Worm (Caenorhabditis elegans) whole organism, young adult: ENCODE data around the gene dhhc-8.

Experiments used
- B0261.1 ChIP-seq: sonication (generic microtip); optimal IDR thresholded peaks from 2 replicates; lab custom pipeline; 2016; ENCODE audit warnings: mild to moderate bottlenecking, missing genetic modification characterization, moderate library complexity, missing compliant biosample characterization
- C06A6.2 ChIP-seq: fragments of 200-800 bp; sonication (Bioruptor generic); conservative IDR thresholded peaks from 2 replicates; pipeline ENCODE4 v1.3.6; 2022; ENCODE audit warnings: missing genetic modification characterization, missing compliant biosample characterization
- F10E7.11 ChIP-seq: sonication (generic microtip); optimal IDR thresholded peaks from 2 replicates; lab custom pipeline; 2017; ENCODE audit warnings: mild to moderate bottlenecking, missing genetic modification characterization, moderate library complexity, missing compliant biosample characterization
- F22D6.2 ChIP-seq: sonication (generic microtip); optimal IDR thresholded peaks from 2 replicates; lab custom pipeline; 2016; ENCODE audit warnings: mild to moderate bottlenecking, missing genetic modification characterization, missing compliant biosample characterization
- F33H1.4 ChIP-seq: fragments of 200-800 bp; sonication (Bioruptor generic); IDR thresholded peaks from 2 replicates; pipeline ENCODE4 v1.3.6; 2022; ENCODE audit warnings: missing genetic modification reagents, missing genetic modification characterization, missing compliant biosample characterization
- F39B2.1 ChIP-seq: fragments of 200-800 bp; sonication (Bioruptor generic); IDR thresholded peaks from 2 replicates; pipeline ENCODE4 v1.3.6; 2022; ENCODE audit warnings: missing genetic modification reagents, missing genetic modification characterization, missing compliant biosample characterization
- F52B5.7 ChIP-seq: sonication (generic microtip); optimal IDR thresholded peaks from 2 replicates; lab custom pipeline; 2016; ENCODE audit warnings: mild to moderate bottlenecking, missing genetic modification characterization, missing compliant biosample characterization
- K11D2.4 ChIP-seq: fragments of 200-800 bp; sonication (Bioruptor generic); IDR thresholded peaks from 2 replicates; pipeline ENCODE4 v1.3.6; 2022; ENCODE audit warnings: missing genetic modification reagents, missing genetic modification characterization, missing compliant biosample characterization
- Y95B8A.8 ChIP-seq: fragments of 200-800 bp; sonication (Bioruptor generic); IDR thresholded peaks from 2 replicates; pipeline ENCODE4 v1.3.6; 2022; ENCODE audit warnings: missing genetic modification reagents, missing genetic modification characterization, missing compliant biosample characterization
- ZK185.1 ChIP-seq: sonication (generic microtip); optimal IDR thresholded peaks from 2 replicates; lab custom pipeline; 2016; ENCODE audit warnings: mild to moderate bottlenecking, missing genetic modification characterization, missing compliant biosample characterization; ENCODE audit not compliant: poor library complexity, severe bottlenecking
- akir-1 ChIP-seq: fragments of 200-800 bp; sonication (Bioruptor generic); optimal IDR thresholded peaks from 2 replicates; lab custom pipeline; 2018; ENCODE audit warnings: mild to moderate bottlenecking, missing genetic modification characterization, moderate library complexity, missing compliant biosample characterization
- ama-1 ChIP-seq, 3 experiments: fragments of 150-350 bp in 1 of 3; sonication (generic microtip) in 2 of 3; optimal IDR thresholded peaks; 2 replicates each; lab custom pipeline; 2014 to 2018; ENCODE audit warnings: missing biosample characterization in 2 of 3, missing genetic modification characterization in 2 of 3, missing genetic modification reagents in 2 of 3
- atf-7 ChIP-seq: sonication (generic microtip); optimal IDR thresholded peaks from 2 replicates; lab custom pipeline; 2017; ENCODE audit warnings: mild to moderate bottlenecking, missing genetic modification characterization, missing compliant biosample characterization
- ccch-3 ChIP-seq: fragments of 200-800 bp; sonication (Bioruptor generic); optimal IDR thresholded peaks from 2 replicates; lab custom pipeline; 2018; ENCODE audit warnings: mild to moderate bottlenecking, missing genetic modification characterization, missing compliant biosample characterization
- cebp-1 ChIP-seq, 2 experiments: fragments of 200-800 bp in 1 of 2; sonication (Bioruptor generic) in 1 of 2; sonication (generic microtip) in 1 of 2; IDR thresholded peaks in 1 of 2; optimal IDR thresholded peaks in 1 of 2; 2 replicates each; pipeline versions ENCODE4 v1.3.6 to Lab custom; 2017 to 2022; ENCODE audit warnings: missing compliant biosample characterization in 2 of 2, missing genetic modification characterization in 2 of 2, mild to moderate bottlenecking in 1 of 2, missing genetic modification reagents in 1 of 2, moderate library complexity in 1 of 2
- ceh-27 ChIP-seq: fragments of 200-800 bp; sonication (Bioruptor generic); optimal IDR thresholded peaks from 2 replicates; lab custom pipeline; 2018; ENCODE audit warnings: mild to moderate bottlenecking, missing genetic modification characterization, moderate library complexity, missing compliant biosample characterization
- ceh-58 ChIP-seq: fragments of 200-800 bp; sonication (Bioruptor generic); IDR thresholded peaks from 2 replicates; pipeline ENCODE4 v1.3.6; 2022; ENCODE audit warnings: missing genetic modification characterization, missing compliant biosample characterization
- dpl-1 ChIP-seq: fragments of 150-350 bp; optimal IDR thresholded peaks from 2 replicates; lab custom pipeline; 2014; ENCODE audit warnings: missing biosample characterization, missing genetic modification reagents, missing genetic modification characterization
- egl-44 ChIP-seq: fragments of 200-800 bp; sonication (Bioruptor generic); IDR thresholded peaks from 2 replicates; pipeline ENCODE4 v1.3.6; 2022; ENCODE audit warnings: missing genetic modification reagents, missing genetic modification characterization, missing compliant biosample characterization
- egrh-3 ChIP-seq: fragments of 200-800 bp; sonication (Bioruptor generic); IDR thresholded peaks from 2 replicates; pipeline ENCODE4 v1.3.6; 2022; ENCODE audit warnings: missing genetic modification reagents, missing genetic modification characterization, missing compliant biosample characterization
- fkh-3 ChIP-seq: sonication (generic microtip); optimal IDR thresholded peaks from 2 replicates; lab custom pipeline; 2016; ENCODE audit warnings: mild to moderate bottlenecking, missing genetic modification characterization, missing compliant biosample characterization
- hmg-1.2 ChIP-seq: fragments of 200-800 bp; sonication (Bioruptor generic); IDR thresholded peaks from 2 replicates; pipeline ENCODE4 v1.3.6; 2022; ENCODE audit warnings: missing genetic modification reagents, missing genetic modification characterization, missing compliant biosample characterization
- lin-40 ChIP-seq: sonication (generic microtip); optimal IDR thresholded peaks from 2 replicates; lab custom pipeline; 2016; ENCODE audit warnings: missing genetic modification characterization, mild to moderate bottlenecking, missing compliant biosample characterization, missing genotype, missing genetic modification reagents
- lin-54 ChIP-seq: fragments of 200-800 bp; sonication (Bioruptor generic); optimal IDR thresholded peaks from 2 replicates; lab custom pipeline; 2018; ENCODE audit warnings: mild to moderate bottlenecking, missing genetic modification characterization, missing compliant biosample characterization
- lsl-1 ChIP-seq: fragments of 200-800 bp; sonication (Bioruptor generic); optimal IDR thresholded peaks from 2 replicates; lab custom pipeline; 2018; ENCODE audit warnings: mild to moderate bottlenecking, missing genetic modification characterization, moderate library complexity, missing compliant biosample characterization
- madf-10 ChIP-seq: sonication (generic microtip); optimal IDR thresholded peaks from 2 replicates; lab custom pipeline; 2016; ENCODE audit warnings: mild to moderate bottlenecking, missing genetic modification characterization, missing compliant biosample characterization
- madf-8 ChIP-seq: fragments of 200-800 bp; sonication (Bioruptor generic); conservative IDR thresholded peaks from 2 replicates; pipeline ENCODE4 v1.3.6; 2022; ENCODE audit warnings: missing genetic modification reagents, missing genetic modification characterization, missing compliant biosample characterization
- mel-28 ChIP-seq: sonication (generic microtip); optimal IDR thresholded peaks from 2 replicates; lab custom pipeline; 2016; ENCODE audit warnings: borderline replicate concordance, mild to moderate bottlenecking, missing genetic modification characterization, missing compliant biosample characterization
- mes-4 ChIP-seq: sonication (generic microtip); optimal IDR thresholded peaks from 2 replicates; lab custom pipeline; 2016; ENCODE audit warnings: missing genotype, missing genetic modification characterization, missing compliant biosample characterization
- nfya-1 ChIP-seq: sonication (generic microtip); optimal IDR thresholded peaks from 2 replicates; lab custom pipeline; 2017; ENCODE audit warnings: antibody characterized with exemption, missing compliant biosample characterization, missing genetic modification characterization, borderline replicate concordance; ENCODE audit not compliant: insufficient read depth
- nfyb-1 ChIP-seq: fragments of 200-800 bp; sonication (Bioruptor generic); IDR thresholded peaks from 2 replicates; pipeline ENCODE4 v1.3.6; 2022; ENCODE audit warnings: missing genetic modification reagents, missing genetic modification characterization, missing compliant biosample characterization
- nhr-179 ChIP-seq: sonication (generic microtip); optimal IDR thresholded peaks from 2 replicates; lab custom pipeline; 2016; ENCODE audit warnings: mild to moderate bottlenecking, missing genetic modification characterization, missing compliant biosample characterization
- pha-4 ChIP-seq: fragments of 150-350 bp; sonication (generic microtip); optimal IDR thresholded peaks from 2 replicates; lab custom pipeline; 2014; ENCODE audit warnings: missing biosample characterization, missing genetic modification reagents, missing genetic modification characterization
- sea-2 ChIP-seq: fragments of 200-800 bp; sonication (Bioruptor generic); IDR thresholded peaks from 2 replicates; pipeline ENCODE4 v1.3.6; 2022; ENCODE audit warnings: missing genetic modification characterization, missing compliant biosample characterization
- snpc-1.1 ChIP-seq: sonication (generic microtip); optimal IDR thresholded peaks from 2 replicates; lab custom pipeline; 2017; ENCODE audit warnings: missing genetic modification characterization, mild to moderate bottlenecking, missing compliant biosample characterization, antibody characterized with exemption, moderate library complexity, missing genotype, missing genetic modification reagents; ENCODE audit not compliant: insufficient read depth
- sptf-2 ChIP-seq: fragments of 200-800 bp; sonication (Bioruptor generic); optimal IDR thresholded peaks from 2 replicates; lab custom pipeline; 2018; ENCODE audit warnings: mild to moderate bottlenecking, missing genetic modification characterization, missing compliant biosample characterization
- unc-62 ChIP-seq: fragments of 150-350 bp; optimal IDR thresholded peaks from 2 replicates; lab custom pipeline; 2014; ENCODE audit warnings: missing biosample characterization, missing genetic modification reagents, missing genetic modification characterization
- xnd-1 ChIP-seq: sonication (generic microtip); optimal IDR thresholded peaks from 2 replicates; lab custom pipeline; 2016; ENCODE audit warnings: missing genotype, missing genetic modification reagents, missing genetic modification characterization, missing compliant biosample characterization
- zim-3 ChIP-seq: sonication (generic microtip); optimal IDR thresholded peaks from 2 replicates; lab custom pipeline; 2017; ENCODE audit warnings: mild to moderate bottlenecking, missing genetic modification characterization, moderate library complexity, missing compliant biosample characterization

Gene dhhc-8

DNA sequence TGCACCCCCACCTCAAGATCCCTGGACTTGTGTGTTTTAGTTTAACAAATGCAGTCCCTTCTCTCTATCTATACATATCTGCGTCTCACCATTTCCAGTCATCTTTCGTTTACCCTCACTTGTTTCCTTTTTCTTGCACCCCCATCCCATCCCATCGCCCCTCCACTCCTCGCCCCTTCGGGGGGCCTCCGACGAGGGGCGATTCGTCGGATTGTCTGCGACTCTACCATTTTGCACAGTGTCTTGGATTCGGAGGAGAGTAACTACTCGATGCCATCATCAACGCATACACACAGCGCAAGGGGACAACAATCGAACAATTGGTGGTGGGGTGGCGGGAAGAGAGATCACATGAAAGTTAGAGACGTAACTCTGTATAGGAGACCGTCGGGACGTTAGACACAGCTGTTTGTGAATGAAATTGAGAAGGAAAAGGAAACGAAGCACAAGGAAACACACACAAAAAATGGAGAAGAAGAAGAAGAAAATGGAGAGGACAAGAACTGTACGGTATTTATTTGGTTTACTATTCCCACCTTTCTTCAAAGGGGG is 44.9 kb upstream of the dhhc-8 start (continued):
- TF ChIP-seq sea-2 (GFP tag; lab: Robert Waterston, UW) (no peak), akir-1 (GFP tag; lab: Kevin White, UChicago) (peak; percentile 62)

DNA sequence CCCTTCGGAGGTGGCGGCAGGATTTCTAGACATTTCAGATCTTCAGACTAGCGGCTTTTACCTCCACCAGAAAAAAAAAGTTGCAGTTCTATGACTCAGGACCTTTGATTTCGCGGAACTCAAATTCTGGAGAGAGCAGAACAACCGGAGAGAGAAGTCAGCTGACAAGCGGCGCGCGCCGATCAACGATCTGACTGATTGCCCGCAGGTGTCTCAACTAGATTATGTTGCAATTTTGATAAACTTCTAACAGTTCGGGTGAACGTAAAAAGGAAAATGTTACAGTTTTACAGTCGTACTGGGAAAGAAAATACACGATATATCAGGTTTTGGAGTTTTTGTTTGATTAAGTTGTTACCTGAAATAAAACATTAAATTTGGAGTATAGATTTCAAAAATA is 44.4 kb upstream of the dhhc-8 start:
- no peak for TF ChIP-seq F22D6.2 (tag; lab: Kevin White, UChicago)
- TF ChIP-seq C06A6.2 (GFP tag; lab: Robert Waterston, UW), result no peak
- TF ChIP-seq F39B2.1, result no peak
- no peak for TF ChIP-seq ama-1 (optimal IDR thresholded peaks at IDR 0.05; lab: Kevin White, UChicago)
- TF ChIP-seq ama-1 (GFP tag; optimal IDR thresholded peaks at IDR 0.05; lab: Kevin White, UChicago), result no peak
- TF ChIP-seq dpl-1 (GFP tag; lab: Kevin White, UChicago), result no peak
- no peak for TF ChIP-seq sptf-2 (GFP tag; lab: Kevin White, UChicago)

DNA sequence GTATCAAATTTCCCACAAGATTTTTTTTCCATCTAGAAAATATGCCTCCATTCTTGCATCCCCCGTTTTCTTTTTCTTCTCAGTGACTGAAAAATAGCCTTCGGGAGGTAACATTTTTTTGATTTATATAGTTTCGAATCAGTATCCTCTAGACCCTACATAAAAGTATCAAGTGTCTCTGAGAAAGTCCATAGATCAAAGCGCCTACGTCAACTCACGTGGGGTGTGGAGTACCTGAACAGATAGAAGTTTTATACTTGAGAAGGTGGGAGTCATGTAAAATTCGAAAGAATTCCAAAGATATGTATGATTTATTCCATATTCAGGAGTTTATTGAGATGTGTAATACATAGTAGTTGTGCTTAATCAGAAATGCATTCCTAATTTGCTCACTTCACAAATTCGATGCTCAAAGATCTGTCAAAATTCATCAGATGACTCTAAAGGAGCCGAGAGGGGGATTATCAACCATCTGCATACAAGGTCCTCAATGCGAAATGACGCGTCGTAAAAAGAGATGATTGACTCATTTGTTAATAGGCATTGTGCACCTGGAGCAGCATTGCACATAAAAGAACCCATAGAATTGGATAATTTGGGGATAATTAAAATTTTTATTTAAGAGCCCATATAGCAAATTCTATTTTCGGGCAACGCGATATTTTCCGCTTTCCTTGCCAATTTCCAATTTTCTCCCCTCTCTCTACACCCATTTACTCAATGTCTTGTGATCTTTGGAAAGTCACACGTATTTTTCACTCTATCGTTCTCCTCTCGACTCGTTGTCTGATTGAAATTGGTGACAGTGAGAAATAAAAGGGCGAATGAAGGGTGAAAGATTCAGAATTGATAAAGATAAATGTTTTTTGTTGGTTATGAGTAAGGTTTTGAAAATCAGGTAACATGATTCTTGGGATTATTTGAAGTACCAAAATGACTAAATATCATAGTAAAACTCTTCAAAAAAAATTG is 42.9 kb upstream of the dhhc-8 start:
- TF ChIP-seq ceh-58 (GFP tag; lab: Robert Waterston, UW), result no peak
- no peak for TF ChIP-seq ceh-27 (GFP tag; lab: Kevin White, UChicago)
- no peak for TF ChIP-seq snpc-1.1
- no peak for TF ChIP-seq madf-10 (tag; lab: Kevin White, UChicago)
- TF ChIP-seq madf-8 (GFP tag; lab: Robert Waterston, UW), result no peak
- no peak for TF ChIP-seq cebp-1 (GFP tag; IDR thresholded peaks at IDR 0.05; lab: Robert Waterston, UW)
- TF ChIP-seq cebp-1 (tag; optimal IDR thresholded peaks at IDR 0.05; lab: Kevin White, UChicago), result peak; percentile 11
- no peak for TF ChIP-seq ZK185.1 (tag; lab: Kevin White, UChicago)
- no peak for TF ChIP-seq nhr-179
- TF ChIP-seq nfya-1 (tag; lab: Kevin White, UChicago), result no peak

DNA sequence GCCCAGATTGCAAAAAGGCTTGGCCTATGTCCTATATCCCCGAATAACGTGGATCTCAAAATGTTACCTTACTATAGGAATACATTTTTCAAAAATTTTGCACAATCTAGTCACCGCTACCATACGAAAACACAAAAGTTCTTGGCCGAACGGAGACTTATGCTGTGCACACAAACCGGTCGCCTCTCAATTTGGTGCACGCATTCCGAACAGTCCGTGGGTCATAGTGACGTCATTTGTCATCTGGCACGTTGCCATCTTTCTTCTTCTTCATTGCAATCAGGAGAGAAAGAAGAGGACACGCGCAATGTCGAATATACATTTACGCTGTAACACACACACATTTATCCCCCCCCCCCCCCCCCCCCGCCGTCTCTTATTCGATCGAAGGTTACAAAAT is 41.7 kb upstream of the dhhc-8 start:
- TF ChIP-seq nfya-1 (tag; lab: Kevin White, UChicago), result no peak
- TF ChIP-seq egl-44 (GFP tag; lab: Robert Waterston, UW), result no peak
- no peak for TF ChIP-seq madf-10 (tag; lab: Kevin White, UChicago)
- peak; percentile 63 for TF ChIP-seq atf-7
- TF ChIP-seq K11D2.4, result no peak

DNA sequence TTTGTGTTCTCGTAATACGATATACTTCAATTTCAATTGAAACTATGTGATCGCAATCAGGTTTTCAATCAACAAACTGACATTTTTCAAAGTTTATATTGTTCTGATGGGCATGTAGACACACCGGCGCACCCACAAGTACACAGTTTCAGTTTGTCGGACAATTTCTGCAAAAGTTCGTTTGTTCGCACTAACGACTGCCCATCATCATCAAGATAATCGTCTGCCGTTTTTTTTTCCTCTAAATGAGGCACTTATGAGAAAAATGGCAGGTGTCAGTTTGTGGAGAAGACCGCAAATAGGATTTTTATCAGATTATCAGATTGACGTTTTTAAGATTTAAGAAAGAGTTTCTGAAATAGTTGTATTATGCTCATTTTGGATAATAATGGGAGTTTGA is 40.6 kb upstream of the dhhc-8 start:
- TF ChIP-seq lin-40 (tag; lab: Kevin White, UChicago) (no peak), unc-62 (GFP tag; lab: Kevin White, UChicago) (no peak), F10E7.11 (tag; lab: Kevin White, UChicago) (no peak), F33H1.4 (no peak), F52B5.7 (no peak), fkh-3 (no peak), B0261.1 (tag; lab: Kevin White, UChicago) (no peak), nfyb-1 (no peak), F39B2.1 (no peak), xnd-1 (tag; lab: Kevin White, UChicago) (no peak), lin-54 (peak; percentile 31), zim-3 (no peak), egrh-3 (GFP tag; lab: Robert Waterston, UW) (no peak), lsl-1 (GFP tag; lab: Kevin White, UChicago) (no peak), mel-28 (no peak), Y95B8A.8 (GFP tag; lab: Robert Waterston, UW) (no peak), pha-4 (tag; lab: Kevin White, UChicago) (no peak), ccch-3 (no peak), mes-4 (tag; lab: Kevin White, UChicago) (no peak), hmg-1.2 (GFP tag; lab: Robert Waterston, UW) (no peak)
